Fruit fly (Drosophila melanogaster): ENCODE measurements around the gene bru3.
A peak's percentile ranks its signal among the peaks of the same experiment; 100 is the strongest.

Gene bru3

DNA sequence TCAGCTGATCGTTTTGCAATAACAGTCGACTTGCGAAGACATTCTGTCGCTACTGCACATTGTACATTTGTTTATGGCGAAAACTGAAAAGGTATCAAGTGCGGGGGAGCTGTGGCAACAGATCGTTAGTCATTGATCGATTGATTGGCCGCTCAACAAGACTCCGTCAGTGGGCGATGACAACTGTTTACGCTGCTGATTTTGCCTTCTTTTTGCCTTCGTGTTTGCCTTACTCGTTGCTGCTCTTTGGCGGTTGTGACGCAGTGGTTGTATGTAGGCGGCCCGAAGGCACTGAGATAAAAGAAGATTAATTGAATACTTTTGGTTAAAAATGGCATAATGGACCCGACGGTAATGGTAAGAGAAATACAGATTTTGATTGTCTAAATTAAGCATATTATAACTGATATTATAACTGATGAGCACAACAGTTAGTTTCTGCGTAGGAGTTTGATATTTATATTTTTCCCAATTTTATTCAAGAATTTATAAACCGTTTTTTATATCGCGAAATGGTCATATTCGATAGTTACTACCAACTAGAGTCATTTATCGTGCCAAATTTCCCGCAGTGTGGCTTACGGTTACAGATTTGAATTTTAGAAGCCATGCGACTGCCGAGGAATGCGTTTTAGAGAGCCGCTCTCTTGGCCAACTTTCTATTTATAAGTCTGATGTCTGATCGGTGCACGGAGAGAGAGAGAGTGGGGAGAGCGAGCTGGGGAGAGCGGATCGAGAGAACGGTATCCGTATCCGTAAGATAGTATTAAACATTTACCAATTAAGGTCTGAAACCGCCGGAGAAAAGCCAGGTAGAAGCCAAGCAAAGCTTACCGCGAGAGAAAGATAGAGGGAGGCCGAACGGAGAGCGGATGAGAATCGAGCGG, 326.4 kb downstream of the bru3 start (continued):
- TF ChIP-seq CG2202 (tag; optimal IDR thresholded peaks at IDR 0.05) (peak; percentile 71), CG13424 (tag; optimal IDR thresholded peaks at IDR 0.05) (peak; percentile 94), Nf-YB (GFP tag; optimal IDR thresholded peaks at IDR 0.05) (peak; percentile 71), B-H1 (GFP tag; IDR thresholded peaks at IDR 0.05) (peak; percentile 78), HmgD (GFP tag; optimal IDR thresholded peaks at IDR 0.05) (peak; percentile 41), Hr3 (GFP tag; optimal IDR thresholded peaks at IDR 0.05) (peak; percentile 88), NK7.1 (GFP tag; optimal IDR thresholded peaks at IDR 0.05) (peak; percentile 39), Nf-YC (tag; optimal IDR thresholded peaks at IDR 0.05) (peak; percentile 74), CG3726 (GFP tag; IDR thresholded peaks at IDR 0.05) (peak; percentile 60; the same call in 2 of the 3 replicates), Ptx1 (GFP tag; IDR thresholded peaks at IDR 0.05) (peak; percentile 92), Jarid2 (GFP tag; optimal IDR thresholded peaks at IDR 0.05) (peak; percentile 70), NFAT (GFP tag; IDR thresholded peaks at IDR 0.05) (peak; percentile 77), CG3065 (GFP tag; optimal IDR thresholded peaks at IDR 0.05) (peak; percentile 63), chm (GFP tag; IDR thresholded peaks at IDR 0.05) (peak; percentile 39; the same call in 1 of the 2 replicates), YL-1 (GFP tag; optimal IDR thresholded peaks at IDR 0.05) (peak; percentile 62), CG17912 (GFP tag; optimal IDR thresholded peaks at IDR 0.05) (peak; percentile 57), Awh (GFP tag; IDR thresholded peaks at IDR 0.05) (peak; percentile 71), CG31441 (GFP tag; IDR thresholded peaks at IDR 0.05) (peak; percentile 92), Eip74EF (GFP tag; optimal IDR thresholded peaks at IDR 0.05) (peak in 1 of 2 experiments; percentile 93), CG2129 (GFP tag; IDR thresholded peaks at IDR 0.05; ENCODE audit: partially characterized antibody) (0 out of 2 replicates have a peak, but pooled peaks have one; percentile 21), lmd (GFP tag; IDR thresholded peaks at IDR 0.05) (peak; percentile 92), pan (optimal IDR thresholded peaks at IDR 0.05) (no peak), pan (GFP tag; optimal IDR thresholded peaks at IDR 0.05 in 1 of 2, IDR thresholded peaks at IDR 0.05 in 1 of 2) (peak in 1 of 2 experiments; percentile 87), hkb (optimal IDR thresholded peaks at IDR 0.05) (no peak), hkb (GFP tag; IDR thresholded peaks at IDR 0.05) (peak; percentile 90), CG4707 (GFP tag; optimal IDR thresholded peaks at IDR 0.05) (peak; percentile 59), Doc3 (GFP tag; IDR thresholded peaks at IDR 0.05; ENCODE audit: partially characterized antibody) (peak; percentile 66; the same call in 2 of the 3 replicates), so (GFP tag; IDR thresholded peaks at IDR 0.05) (peak; percentile 68; the same call in 2 of the 3 replicates), CG12942 (GFP tag; optimal IDR thresholded peaks at IDR 0.05) (peak; percentile 81), CG6813 (GFP tag; optimal IDR thresholded peaks at IDR 0.05) (peak; percentile 81), CG13123 (GFP tag; optimal IDR thresholded peaks at IDR 0.05) (peak; percentile 56), CG6683 (GFP tag; optimal IDR thresholded peaks at IDR 0.05) (peak; percentile 79), Dad (GFP tag; optimal IDR thresholded peaks at IDR 0.05) (peak; percentile 68), Dek (tag; optimal IDR thresholded peaks at IDR 0.05) (peak; percentile 89), CG2712 (tag; optimal IDR thresholded peaks at IDR 0.05) (peak; percentile 95), sob (GFP tag; IDR thresholded peaks at IDR 0.05) (peak; percentile 88), br (optimal IDR thresholded peaks at IDR 0.05) (no peak), dan (GFP tag; IDR thresholded peaks at IDR 0.05) (no peak), CG1832 (GFP tag; optimal IDR thresholded peaks at IDR 0.05) (no peak), zfh2 (GFP tag; optimal IDR thresholded peaks at IDR 0.05) (peak; percentile 71), wor (GFP tag; IDR thresholded peaks at IDR 0.05) (peak; percentile 87), CG1024 (GFP tag; IDR thresholded peaks at IDR 0.05) (peak; percentile 44; the same call in 1 of the 2 replicates), CG8478 (optimal IDR thresholded peaks at IDR 0.05) (no peak), gro (GFP tag; optimal IDR thresholded peaks at IDR 0.05) (no peak), CrebB (tag; optimal IDR thresholded peaks at IDR 0.05) (peak; percentile 56), CG16815 (GFP tag; optimal IDR thresholded peaks at IDR 0.05) (peak; percentile 87), HHEX (GFP tag; optimal IDR thresholded peaks at IDR 0.05) (peak; percentile 90), CG1602 (GFP tag; optimal IDR thresholded peaks at IDR 0.05) (peak; percentile 83), eyg (GFP tag; optimal IDR thresholded peaks at IDR 0.05) (no peak)

All from whole organism, embryonic.